Fruit fly (Drosophila melanogaster) whole organism, adult: Measurements from ENCODE around the gene Actn.

ENCODE experiments used
- CG14711 ChIP-seq: fragments of 200-800 bp; sonication (Bioruptor generic); optimal IDR thresholded peaks from 2 replicates; lab custom pipeline; 2018; ENCODE audit warnings: missing biosample characterization, mild to moderate bottlenecking, missing genetic modification characterization, moderate library complexity
- CG33017 ChIP-seq: fragments of 200-800 bp; sonication (Bioruptor generic); optimal IDR thresholded peaks from 2 replicates; lab custom pipeline; 2018; ENCODE audit warnings: missing biosample characterization, mild to moderate bottlenecking, missing genetic modification characterization, moderate library complexity
- Clk ChIP-seq: fragments of 200-800 bp; sonication (Bioruptor generic); optimal IDR thresholded peaks from 2 replicates; lab custom pipeline; 2017; ENCODE audit warnings: missing biosample characterization, missing genetic modification characterization
- Crg-1 ChIP-seq: fragments of 200-800 bp; sonication (Bioruptor generic); optimal IDR thresholded peaks from 2 replicates; lab custom pipeline; 2016; ENCODE audit warnings: missing biosample characterization, missing genetic modification characterization
- Hr96 ChIP-seq: fragments of 200-800 bp; sonication (Bioruptor generic); optimal IDR thresholded peaks from 2 replicates; lab custom pipeline; 2016; ENCODE audit warnings: missing biosample characterization, missing genetic modification characterization
- Mnt ChIP-seq: fragments of 200-800 bp; sonication (Bioruptor generic); optimal IDR thresholded peaks from 2 replicates; lab custom pipeline; 2016; ENCODE audit warnings: missing biosample characterization, mild to moderate bottlenecking, missing genetic modification characterization
- cnc ChIP-seq, 2 experiments: fragments of >200 bp; optimal IDR thresholded peaks; 2 replicates each; lab custom pipeline; 2017
- kay ChIP-seq: fragments of 200-800 bp; sonication (Bioruptor generic); peaks from one replicate; lab custom pipeline; 2016; ENCODE audit warnings: missing biosample characterization, missing genetic modification characterization, borderline replicate concordance
- pad ChIP-seq: fragments of 200-800 bp; sonication (Bioruptor generic); optimal IDR thresholded peaks from 3 replicates; lab custom pipeline; 2017; ENCODE audit warnings: missing biosample characterization, missing genetic modification characterization, mild to moderate bottlenecking, moderate library complexity, missing genetic modification reagents
- toe ChIP-seq: fragments of 200-800 bp; sonication (Bioruptor generic); optimal IDR thresholded peaks from 2 replicates; lab custom pipeline; 2016; ENCODE audit warnings: missing biosample characterization, missing genetic modification characterization

DNA sequence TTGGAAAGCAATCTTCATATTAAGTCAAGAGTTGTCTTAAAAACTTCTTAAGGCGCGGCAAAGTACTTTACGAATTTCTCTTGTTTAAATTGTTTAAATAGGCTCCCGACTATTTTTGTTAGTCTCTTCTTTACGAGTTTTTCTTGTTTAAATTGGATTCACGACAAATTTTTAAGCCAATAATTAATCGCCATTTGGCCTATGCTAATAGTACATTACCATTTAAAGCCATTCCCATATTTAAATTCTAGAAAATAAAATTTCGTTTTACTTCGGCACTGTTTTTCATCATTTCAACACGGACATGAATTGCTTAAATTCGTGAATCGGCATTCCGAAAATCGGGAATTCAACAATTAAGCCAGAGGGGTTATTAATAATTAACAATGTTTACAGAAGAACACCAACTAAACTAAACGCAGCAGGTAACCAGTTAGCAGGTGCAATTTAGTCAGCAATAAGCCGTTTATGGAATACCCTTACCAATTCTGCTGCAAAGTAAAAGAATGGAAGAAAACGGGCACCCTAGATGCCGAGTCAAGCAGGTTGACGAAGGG is 32.6 kb downstream of the Actn start:
- TF ChIP-seq Crg-1 (GFP tag; lab: Kevin White, UChicago) = no peak
- TF ChIP-seq kay = no peak
- peak; percentile 74 for TF ChIP-seq Hr96 (GFP tag; lab: Kevin White, UChicago)
- peak; percentile 14 for TF ChIP-seq CG33017 (tag; lab: Kevin White, UChicago)
- TF ChIP-seq Clk (GFP tag; lab: Kevin White, UChicago) = no peak
- peak; percentile 49 for TF ChIP-seq pad
- peak; percentile 26 for TF ChIP-seq Mnt (GFP tag; lab: Kevin White, UChicago)
- TF ChIP-seq cnc (optimal IDR thresholded peaks at IDR 0.05; lab: Kevin White, UChicago) = no peak
- TF ChIP-seq toe = peak; percentile 75
- peak; percentile 58 for TF ChIP-seq CG14711 (tag; lab: Kevin White, UChicago)
